Worm (Caenorhabditis elegans) whole organism, L4 larva: Measurements from ENCODE around the gene gen-1.

Source experiments
- F26F4.8 ChIP-seq: fragments of 200-800 bp; sonication (Bioruptor generic); conservative IDR thresholded peaks from 2 replicates; pipeline ENCODE4 v1.3.6; 2022; ENCODE audit warnings: missing genetic modification characterization, missing compliant biosample characterization
- F37D6.2 ChIP-seq: sonication (generic microtip); optimal IDR thresholded peaks from 2 replicates; lab custom pipeline; 2016; ENCODE audit warnings: mild to moderate bottlenecking, missing genetic modification characterization, missing compliant biosample characterization
- F49E8.2 ChIP-seq: sonication (generic microtip); optimal IDR thresholded peaks from 2 replicates; lab custom pipeline; 2016; ENCODE audit warnings: missing compliant biosample characterization, mild to moderate bottlenecking, missing genetic modification characterization, borderline replicate concordance
- R02D3.7 ChIP-seq: fragments of 150-350 bp; sonication (generic microtip); optimal IDR thresholded peaks from 3 replicates; lab custom pipeline; 2014; ENCODE audit warnings: missing biosample characterization, missing genetic modification characterization
- T26A8.4 ChIP-seq: fragments of 200-800 bp; sonication (Bioruptor generic); IDR thresholded peaks from 2 replicates; pipeline ENCODE4 v1.3.6; 2022; ENCODE audit warnings: missing genetic modification characterization, missing compliant biosample characterization
- Y48G9A.11 ChIP-seq: fragments of 200-800 bp; sonication (Bioruptor generic); IDR thresholded peaks from 2 replicates; pipeline ENCODE4 v1.3.6; 2022; ENCODE audit warnings: missing genetic modification reagents, missing genetic modification characterization, missing compliant biosample characterization
- Y5F2A.4 ChIP-seq: fragments of 200-800 bp; sonication (Bioruptor generic); optimal IDR thresholded peaks from 2 replicates; lab custom pipeline; 2018; ENCODE audit warnings: mild to moderate bottlenecking, missing genetic modification characterization, missing compliant biosample characterization
- aly-2 ChIP-seq: sonication (generic microtip); optimal IDR thresholded peaks from 2 replicates; lab custom pipeline; 2018; ENCODE audit warnings: missing biosample characterization, missing genetic modification characterization
- ama-1 ChIP-seq: fragments of 150-350 bp; optimal IDR thresholded peaks from 2 replicates; lab custom pipeline; 2014; ENCODE audit warnings: inconsistent platforms, mixed read lengths
- arid-1 ChIP-seq: fragments of 200-800 bp; sonication (Bioruptor generic); conservative IDR thresholded peaks from 2 replicates; pipeline ENCODE4 v1.3.6; 2022; ENCODE audit warnings: missing genetic modification reagents, missing genetic modification characterization, missing compliant biosample characterization
- ceh-20 ChIP-seq: fragments of 200-800 bp; sonication (Bioruptor generic); IDR thresholded peaks from 2 replicates; pipeline ENCODE4 v1.3.6; 2022; ENCODE audit warnings: missing genetic modification reagents, missing genetic modification characterization, missing compliant biosample characterization
- ceh-32 ChIP-seq: sonication (generic microtip); optimal IDR thresholded peaks from 2 replicates; lab custom pipeline; 2016; ENCODE audit warnings: mild to moderate bottlenecking, missing genetic modification characterization, missing compliant biosample characterization; ENCODE audit not compliant: poor library complexity
- ceh-44 ChIP-seq: fragments of 200-800 bp; sonication (Bioruptor generic); IDR thresholded peaks from 2 replicates; pipeline ENCODE4 v1.3.6; 2022; ENCODE audit warnings: missing genetic modification reagents, missing genetic modification characterization, missing compliant biosample characterization
- ceh-82 ChIP-seq: sonication (generic microtip); optimal IDR thresholded peaks from 2 replicates; lab custom pipeline; 2017; ENCODE audit warnings: missing biosample characterization, missing genetic modification characterization
- ctbp-1 ChIP-seq: fragments of 200-800 bp; sonication (Bioruptor generic); IDR thresholded peaks from 2 replicates; pipeline ENCODE4 v1.3.6; 2022; ENCODE audit warnings: missing genetic modification reagents, missing genetic modification characterization, missing compliant biosample characterization
- daf-12 ChIP-seq: fragments of 150-350 bp; optimal IDR thresholded peaks from 2 replicates; lab custom pipeline; 2014; ENCODE audit warnings: missing biosample characterization, missing genetic modification reagents, missing genetic modification characterization
- daf-16 ChIP-seq, 3 experiments: sonication (generic microtip); optimal IDR thresholded peaks; 2 replicates each; lab custom pipeline; 2016 to 2017; ENCODE audit warnings: missing genetic modification characterization in 3 of 3, missing genetic modification reagents in 3 of 3, mild to moderate bottlenecking in 2 of 3, missing compliant biosample characterization in 2 of 3, missing biosample characterization in 1 of 3, moderate library complexity in 1 of 3
- dmd-6 ChIP-seq: fragments of 200-800 bp; sonication (Bioruptor generic); IDR thresholded peaks from 2 replicates; pipeline ENCODE4 v1.3.6; 2022; ENCODE audit warnings: missing genetic modification reagents, missing genetic modification characterization, missing compliant biosample characterization
- duxl-1 ChIP-seq: sonication (generic microtip); optimal IDR thresholded peaks from 2 replicates; lab custom pipeline; 2016; ENCODE audit warnings: mild to moderate bottlenecking, missing genetic modification characterization, moderate library complexity, missing compliant biosample characterization; ENCODE audit not compliant: poor library complexity
- hlh-11 ChIP-seq: fragments of 200-800 bp; sonication (Bioruptor generic); optimal IDR thresholded peaks from 2 replicates; lab custom pipeline; 2018; ENCODE audit warnings: mild to moderate bottlenecking, missing genetic modification characterization, missing compliant biosample characterization
- hmg-1.1 ChIP-seq: fragments of 200-800 bp; sonication (Bioruptor generic); IDR thresholded peaks from 2 replicates; pipeline ENCODE4 v1.3.6; 2022; ENCODE audit warnings: missing genetic modification reagents, missing genetic modification characterization, missing compliant biosample characterization
- lin-13 ChIP-seq: fragments of 150-350 bp; optimal IDR thresholded peaks from 2 replicates; lab custom pipeline; 2014; ENCODE audit warnings: missing biosample characterization, missing genetic modification reagents, missing genetic modification characterization
- lin-38 ChIP-seq: fragments of 200-800 bp; sonication (Bioruptor generic); IDR thresholded peaks from 2 replicates; pipeline ENCODE4 v1.3.6; 2022; ENCODE audit warnings: missing genetic modification reagents, missing genetic modification characterization, missing compliant biosample characterization
- lsy-2 ChIP-seq, 2 experiments: fragments of 150-350 bp in 1 of 2; sonication (generic microtip) in 1 of 2; optimal IDR thresholded peaks; 2 replicates each; lab custom pipeline; 2014 to 2017; ENCODE audit warnings: missing biosample characterization in 2 of 2, missing genetic modification characterization in 2 of 2
- madf-9 ChIP-seq: fragments of 200-800 bp; sonication (Bioruptor generic); conservative IDR thresholded peaks from 2 replicates; pipeline ENCODE4 v1.3.6; 2022; ENCODE audit warnings: missing genetic modification reagents, missing genetic modification characterization, missing compliant biosample characterization
- mdl-1 ChIP-seq, 2 experiments: fragments of 150-350 bp in 1 of 2; sonication (generic microtip) in 1 of 2; optimal IDR thresholded peaks; 2 replicates each; lab custom pipeline; 2014 to 2017; ENCODE audit warnings: missing biosample characterization in 2 of 2, missing genetic modification characterization in 2 of 2
- mdt-29 ChIP-seq: fragments of 200-800 bp; sonication (Bioruptor generic); IDR thresholded peaks from 2 replicates; pipeline ENCODE4 v1.3.6; 2022; ENCODE audit warnings: missing genetic modification reagents, missing genetic modification characterization, missing compliant biosample characterization
- mes-2 ChIP-seq: sonication (generic microtip); optimal IDR thresholded peaks from 2 replicates; lab custom pipeline; 2016; ENCODE audit warnings: missing genotype, mild to moderate bottlenecking, missing genetic modification characterization, missing compliant biosample characterization; ENCODE audit not compliant: poor library complexity, severe bottlenecking
- mxl-2 ChIP-seq: fragments of 200-800 bp; sonication (Bioruptor generic); conservative IDR thresholded peaks from 2 replicates; pipeline ENCODE4 v1.3.6; 2022; ENCODE audit warnings: missing genetic modification reagents, missing genetic modification characterization, missing compliant biosample characterization
- mxl-3 ChIP-seq: fragments of 200-800 bp; sonication (Bioruptor generic); optimal IDR thresholded peaks from 2 replicates; lab custom pipeline; 2018; ENCODE audit warnings: mild to moderate bottlenecking, missing genetic modification characterization, missing compliant biosample characterization
- nhr-11 ChIP-seq: fragments of 150-350 bp; optimal IDR thresholded peaks from 2 replicates; lab custom pipeline; 2014; ENCODE audit warnings: missing biosample characterization, missing genetic modification characterization
- nhr-25 ChIP-seq: sonication (generic microtip); optimal IDR thresholded peaks from 2 replicates; lab custom pipeline; 2017; ENCODE audit warnings: missing genetic modification characterization, mild to moderate bottlenecking, missing compliant biosample characterization, antibody characterized with exemption, moderate library complexity, borderline replicate concordance; ENCODE audit not compliant: insufficient read depth
- nhr-28 ChIP-seq: fragments of 150-350 bp; optimal IDR thresholded peaks from 2 replicates; lab custom pipeline; 2014; ENCODE audit warnings: missing biosample characterization, missing genetic modification characterization
- nhr-6 ChIP-seq: fragments of 150-350 bp; optimal IDR thresholded peaks from 2 replicates; lab custom pipeline; 2014; ENCODE audit warnings: missing biosample characterization, missing genetic modification characterization
- nhr-77 ChIP-seq: fragments of 150-350 bp; optimal IDR thresholded peaks from 2 replicates; lab custom pipeline; 2014; ENCODE audit warnings: missing biosample characterization, missing genetic modification characterization
- pha-4 ChIP-seq, 2 experiments: fragments of 150-350 bp in 1 of 2; fragments of 200-800 bp in 1 of 2; sonication (Bioruptor generic) in 1 of 2; IDR thresholded peaks in 1 of 2; optimal IDR thresholded peaks in 1 of 2; 2 replicates each; pipeline versions ENCODE4 v1.3.6 to Lab custom; 2014 to 2022; ENCODE audit warnings: missing genetic modification characterization in 2 of 2, missing genetic modification reagents in 2 of 2, missing biosample characterization in 1 of 2, missing compliant biosample characterization in 1 of 2
- pqm-1 ChIP-seq: sonication (generic microtip); optimal IDR thresholded peaks from 2 replicates; lab custom pipeline; 2017; ENCODE audit warnings: missing biosample characterization, missing genetic modification characterization
- rbr-2 ChIP-seq: sonication (generic microtip); optimal IDR thresholded peaks from 2 replicates; lab custom pipeline; 2016; ENCODE audit warnings: missing genotype, missing genetic modification characterization, missing compliant biosample characterization
- spr-1 ChIP-seq: sonication (generic microtip); optimal IDR thresholded peaks from 2 replicates; lab custom pipeline; 2016; ENCODE audit warnings: mild to moderate bottlenecking, missing genetic modification characterization, missing compliant biosample characterization
- spr-3 ChIP-seq: fragments of 200-800 bp; sonication (Bioruptor generic); optimal IDR thresholded peaks from 2 replicates; lab custom pipeline; 2018; ENCODE audit warnings: mild to moderate bottlenecking, missing genetic modification characterization, missing compliant biosample characterization
- tra-1 ChIP-seq: fragments of 200-800 bp; sonication (Bioruptor generic); IDR thresholded peaks from 2 replicates; pipeline ENCODE4 v1.3.6; 2022; ENCODE audit warnings: missing genetic modification reagents, missing genetic modification characterization, missing compliant biosample characterization
- unc-130 ChIP-seq: sonication (generic microtip); optimal IDR thresholded peaks from 2 replicates; lab custom pipeline; 2016; ENCODE audit warnings: missing genetic modification reagents, missing genetic modification characterization, missing compliant biosample characterization
- unc-62 ChIP-seq, 3 experiments: fragments of 150-350 bp in 1 of 3; sonication (generic microtip); optimal IDR thresholded peaks in 2 of 3; peaks in 1 of 3; 1 replicate in 1 of 3; 2 replicates in 2 of 3; lab custom pipeline; 2014 to 2017; ENCODE audit warnings: missing biosample characterization in 3 of 3, missing genetic modification characterization in 3 of 3, missing genetic modification reagents in 3 of 3, missing genotype in 1 of 3
- vab-7 ChIP-seq: fragments of 200-800 bp; sonication (Bioruptor generic); IDR thresholded peaks from 2 replicates; pipeline ENCODE4 v1.3.6; 2022; ENCODE audit warnings: missing genetic modification reagents, missing genetic modification characterization, missing compliant biosample characterization
- zag-1 ChIP-seq: fragments of 150-350 bp; optimal IDR thresholded peaks from 2 replicates; lab custom pipeline; 2014; ENCODE audit warnings: missing biosample characterization, missing genetic modification characterization
- zip-11 ChIP-seq: fragments of 200-800 bp; sonication (Bioruptor generic); IDR thresholded peaks from 2 replicates; pipeline ENCODE4 v1.3.6; 2022; ENCODE audit warnings: missing genetic modification characterization, missing compliant biosample characterization
- ztf-7 ChIP-seq: fragments of 150-350 bp; optimal IDR thresholded peaks from 2 replicates; lab custom pipeline; 2014; ENCODE audit warnings: missing biosample characterization, missing genetic modification characterization

Gene gen-1

ce11 chrIII:6206161-6206853 is 41.7 kb downstream of the gen-1 start, which contains the start of the genes sna-3 and rps-3 (continued):
- TF ChIP-seq R02D3.7 (tag; lab: Kevin White, UChicago): no peak
- peak; percentile 22 for TF ChIP-seq nhr-25 (tag; lab: Kevin White, UChicago)
- no peak for TF ChIP-seq ceh-32 (tag; lab: Kevin White, UChicago)
- no peak for TF ChIP-seq pha-4 (GFP tag; IDR thresholded peaks at IDR 0.05; lab: Robert Waterston, UW)
- TF ChIP-seq pha-4 (tag; optimal IDR thresholded peaks at IDR 0.05; lab: Kevin White, UChicago): peak; percentile 26
- peak; percentile 69 for TF ChIP-seq lin-38 (GFP tag; lab: Robert Waterston, UW)
- peak; percentile 45 for TF ChIP-seq nhr-6 (tag; lab: Kevin White, UChicago)
- TF ChIP-seq lin-13 (GFP tag; lab: Kevin White, UChicago): peak; percentile 72
- TF ChIP-seq dmd-6 (GFP tag; lab: Robert Waterston, UW): peak; percentile 43
- peak; percentile 39 for TF ChIP-seq ztf-7 (tag; lab: Kevin White, UChicago)
- no peak for TF ChIP-seq F26F4.8 (GFP tag; lab: Robert Waterston, UW)
- TF ChIP-seq nhr-28: peak; percentile 69
- peak; percentile 66 to 92 for TF ChIP-seq lsy-2 (tag; optimal IDR thresholded peaks at IDR 0.05; lab: Kevin White, UChicago)
- peak; percentile 70 for TF ChIP-seq rbr-2
- peak; percentile 69 for TF ChIP-seq unc-130 (GFP tag; lab: Kevin White, UChicago)
- TF ChIP-seq hmg-1.1 (GFP tag; lab: Robert Waterston, UW): peak; percentile 74
- TF ChIP-seq mdl-1 (tag; optimal IDR thresholded peaks at IDR 0.05; lab: Kevin White, UChicago): peak in 1 of 2 experiments; percentile 68
- TF ChIP-seq Y5F2A.4: no peak
- TF ChIP-seq zip-11 (GFP tag; lab: Robert Waterston, UW): no peak
- peak; percentile 61 for TF ChIP-seq nhr-11 (tag; lab: Kevin White, UChicago)
- TF ChIP-seq vab-7 (GFP tag; lab: Robert Waterston, UW): no peak
- TF ChIP-seq T26A8.4 (GFP tag; lab: Robert Waterston, UW): peak; percentile 63
- TF ChIP-seq nhr-77 (tag; lab: Kevin White, UChicago): peak; percentile 91
- no peak for TF ChIP-seq tra-1 (GFP tag; lab: Robert Waterston, UW)
- no peak for TF ChIP-seq Y48G9A.11 (GFP tag; lab: Robert Waterston, UW)
- TF ChIP-seq unc-62 (GFP tag; optimal IDR thresholded peaks at IDR 0.05 in 1 of 2; lab: Kevin White, UChicago): no peak
- no peak for TF ChIP-seq unc-62 (tag; optimal IDR thresholded peaks at IDR 0.05; lab: Kevin White, UChicago)
- TF ChIP-seq, all 104 proteins: peak for 28

ce11 chrIII:6202440-6202839 is 45.5 kb downstream of the gen-1 start:
- TF ChIP-seq aly-2 (tag; lab: Kevin White, UChicago) (no peak), F37D6.2 (tag; lab: Kevin White, UChicago) (no peak), ama-1 (lab: Kevin White, UChicago) (peak; percentile 52), madf-9 (GFP tag; lab: Robert Waterston, UW) (no peak), ceh-82 (tag; lab: Kevin White, UChicago) (no peak), spr-3 (GFP tag; lab: Kevin White, UChicago) (no peak), zag-1 (no peak), F49E8.2 (tag; lab: Kevin White, UChicago) (peak; percentile 24), daf-16 (GFP tag; optimal IDR thresholded peaks at IDR 0.05; lab: Kevin White, UChicago) (peak in 1 of 2 experiments; percentile 7), daf-16 (tag; optimal IDR thresholded peaks at IDR 0.05; lab: Kevin White, UChicago) (peak; percentile 0), dmd-6 (GFP tag; lab: Robert Waterston, UW) (no peak), hlh-11 (tag; lab: Kevin White, UChicago) (no peak), zip-11 (GFP tag; lab: Robert Waterston, UW) (no peak), lin-38 (GFP tag; lab: Robert Waterston, UW) (peak; percentile 57), duxl-1 (tag; lab: Kevin White, UChicago) (no peak), arid-1 (GFP tag; lab: Robert Waterston, UW) (no peak), hmg-1.1 (GFP tag; lab: Robert Waterston, UW) (no peak), ceh-20 (GFP tag; lab: Robert Waterston, UW) (no peak), mdt-29 (no peak), ctbp-1 (no peak), mxl-3 (GFP tag; lab: Kevin White, UChicago) (no peak), ceh-44 (no peak), daf-12 (tag; lab: Kevin White, UChicago) (no peak), pqm-1 (no peak), mes-2 (tag; lab: Kevin White, UChicago) (no peak), spr-1 (tag; lab: Kevin White, UChicago) (no peak), mxl-2 (no peak)
